Fruit fly (Drosophila melanogaster) S2 (cell line): ENCODE data around the gene sls.

ENCODE experiments used
- CG8478 ChIP-seq: fragments of >200 bp; optimal IDR thresholded peaks from 2 replicates; lab custom pipeline; 2018
- CTCF ChIP-seq, 2 experiments: fragments of >200 bp; optimal IDR thresholded peaks; 2 replicates each; lab custom pipeline; 2018

- no peak for TF ChIP-seq CG8478 (lab: Kevin White, UChicago)
- TF ChIP-seq CTCF (optimal IDR thresholded peaks at IDR 0.05; lab: Kevin White, UChicago), result no peak
Measured at dm6 chr3L:2107293-2107858, 8.0 kb downstream of the sls start.
